Worm (Caenorhabditis elegans) whole organism, L4 larva: ENCODE data around the gene rps-12.

ENCODE experiments used
- F37D6.2 ChIP-seq: sonication (generic microtip); optimal IDR thresholded peaks from 2 replicates; lab custom pipeline; 2016; ENCODE audit warnings: mild to moderate bottlenecking, missing genetic modification characterization, missing compliant biosample characterization
- T26A8.4 ChIP-seq: fragments of 200-800 bp; sonication (Bioruptor generic); IDR thresholded peaks from 2 replicates; pipeline ENCODE4 v1.3.6; 2022; ENCODE audit warnings: missing genetic modification characterization, missing compliant biosample characterization
- Y105C5A.15 ChIP-seq: fragments of 200-800 bp; sonication (Bioruptor generic); IDR thresholded peaks from 2 replicates; pipeline ENCODE4 v1.3.6; 2022; ENCODE audit warnings: missing genetic modification characterization, missing compliant biosample characterization
- Y48G9A.11 ChIP-seq: fragments of 200-800 bp; sonication (Bioruptor generic); IDR thresholded peaks from 2 replicates; pipeline ENCODE4 v1.3.6; 2022; ENCODE audit warnings: missing genetic modification reagents, missing genetic modification characterization, missing compliant biosample characterization
- Y75B8A.6 ChIP-seq: fragments of 200-800 bp; sonication (Bioruptor generic); IDR thresholded peaks from 2 replicates; pipeline ENCODE4 v1.3.6; 2022; ENCODE audit warnings: missing genetic modification reagents, missing genetic modification characterization, missing compliant biosample characterization
- ZK546.5 ChIP-seq, 2 experiments: sonication (generic microtip); optimal IDR thresholded peaks; 2 replicates each; lab custom pipeline; 2017; ENCODE audit warnings: missing biosample characterization in 2 of 2, missing genetic modification characterization in 2 of 2
- aha-1 ChIP-seq: fragments of 150-350 bp; peaks from one replicate; lab custom pipeline; 2014; ENCODE audit warnings: missing biosample characterization, missing genetic modification characterization
- ces-1 ChIP-seq: fragments of 150-350 bp; sonication (generic microtip); optimal IDR thresholded peaks from 4 replicates; lab custom pipeline; 2014; ENCODE audit warnings: missing biosample characterization, missing genetic modification reagents, missing genetic modification characterization
- daf-12 ChIP-seq: fragments of 150-350 bp; optimal IDR thresholded peaks from 2 replicates; lab custom pipeline; 2014; ENCODE audit warnings: missing biosample characterization, missing genetic modification reagents, missing genetic modification characterization
- fkh-10 ChIP-seq: fragments of 150-350 bp; optimal IDR thresholded peaks from 2 replicates; lab custom pipeline; 2014; ENCODE audit warnings: missing biosample characterization, missing genetic modification reagents, missing genetic modification characterization
- jun-1 ChIP-seq: fragments of 150-350 bp; optimal IDR thresholded peaks from 2 replicates; lab custom pipeline; 2014; ENCODE audit warnings: missing biosample characterization, missing genetic modification reagents, missing genetic modification characterization
- lim-7 ChIP-seq: fragments of 200-800 bp; sonication (Bioruptor generic); IDR thresholded peaks from 2 replicates; pipeline ENCODE4 v1.3.6; 2022; ENCODE audit warnings: missing genetic modification characterization, missing compliant biosample characterization
- lsy-2 ChIP-seq, 2 experiments: fragments of 150-350 bp in 1 of 2; sonication (generic microtip) in 1 of 2; optimal IDR thresholded peaks; 2 replicates each; lab custom pipeline; 2014 to 2017; ENCODE audit warnings: missing biosample characterization in 2 of 2, missing genetic modification characterization in 2 of 2
- nhr-25 ChIP-seq: sonication (generic microtip); optimal IDR thresholded peaks from 2 replicates; lab custom pipeline; 2017; ENCODE audit warnings: missing genetic modification characterization, mild to moderate bottlenecking, missing compliant biosample characterization, antibody characterized with exemption, moderate library complexity, borderline replicate concordance; ENCODE audit not compliant: insufficient read depth
- nhr-28 ChIP-seq: fragments of 150-350 bp; optimal IDR thresholded peaks from 2 replicates; lab custom pipeline; 2014; ENCODE audit warnings: missing biosample characterization, missing genetic modification characterization
- nhr-48 ChIP-seq: sonication (generic microtip); optimal IDR thresholded peaks from 2 replicates; lab custom pipeline; 2016; ENCODE audit warnings: mild to moderate bottlenecking, missing genetic modification characterization, missing compliant biosample characterization
- pha-4 ChIP-seq, 2 experiments: fragments of 150-350 bp in 1 of 2; fragments of 200-800 bp in 1 of 2; sonication (Bioruptor generic) in 1 of 2; IDR thresholded peaks in 1 of 2; optimal IDR thresholded peaks in 1 of 2; 2 replicates each; pipeline versions ENCODE4 v1.3.6 to Lab custom; 2014 to 2022; ENCODE audit warnings: missing genetic modification characterization in 2 of 2, missing genetic modification reagents in 2 of 2, missing biosample characterization in 1 of 2, missing compliant biosample characterization in 1 of 2
- tra-1 ChIP-seq: fragments of 200-800 bp; sonication (Bioruptor generic); IDR thresholded peaks from 2 replicates; pipeline ENCODE4 v1.3.6; 2022; ENCODE audit warnings: missing genetic modification reagents, missing genetic modification characterization, missing compliant biosample characterization
- unc-130 ChIP-seq: sonication (generic microtip); optimal IDR thresholded peaks from 2 replicates; lab custom pipeline; 2016; ENCODE audit warnings: missing genetic modification reagents, missing genetic modification characterization, missing compliant biosample characterization
- unc-62 ChIP-seq, 3 experiments: fragments of 150-350 bp in 1 of 3; sonication (generic microtip); optimal IDR thresholded peaks in 2 of 3; peaks in 1 of 3; 1 replicate in 1 of 3; 2 replicates in 2 of 3; lab custom pipeline; 2014 to 2017; ENCODE audit warnings: missing biosample characterization in 3 of 3, missing genetic modification characterization in 3 of 3, missing genetic modification reagents in 3 of 3, missing genotype in 1 of 3

rps-12 gene

ce11 chrIII:5727827-5728226 is 48.7 kb downstream of the rps-12 start, which contains the start of gene egg-1 (continued):
- no peak for TF ChIP-seq pha-4 (GFP tag; IDR thresholded peaks at IDR 0.05; lab: Robert Waterston, UW)
- TF ChIP-seq pha-4 (tag; optimal IDR thresholded peaks at IDR 0.05; lab: Kevin White, UChicago), result no peak
- no peak for TF ChIP-seq ces-1 (GFP tag; lab: Kevin White, UChicago)
- TF ChIP-seq Y75B8A.6 (GFP tag; lab: Robert Waterston, UW), result no peak
- TF ChIP-seq unc-130 (GFP tag; lab: Kevin White, UChicago), result peak; percentile 85
- no peak for TF ChIP-seq fkh-10 (GFP tag; lab: Kevin White, UChicago)
- peak; percentile 40 for TF ChIP-seq aha-1 (tag; lab: Kevin White, UChicago)
- TF ChIP-seq tra-1 (GFP tag; lab: Robert Waterston, UW), result no peak
- TF ChIP-seq T26A8.4 (GFP tag; lab: Robert Waterston, UW), result no peak
- no peak for TF ChIP-seq unc-62 (GFP tag; optimal IDR thresholded peaks at IDR 0.05 in 1 of 2; lab: Kevin White, UChicago)
- no peak for TF ChIP-seq unc-62 (tag; optimal IDR thresholded peaks at IDR 0.05; lab: Kevin White, UChicago)
- TF ChIP-seq nhr-25 (tag; lab: Kevin White, UChicago), result no peak
- no peak for TF ChIP-seq Y105C5A.15 (GFP tag; lab: Robert Waterston, UW)
- TF ChIP-seq nhr-48, result no peak
- TF ChIP-seq F37D6.2 (tag; lab: Kevin White, UChicago), result no peak
- no peak for TF ChIP-seq jun-1 (tag; lab: Kevin White, UChicago)
- TF ChIP-seq lsy-2 (tag; optimal IDR thresholded peaks at IDR 0.05; lab: Kevin White, UChicago), result no peak
- no peak for TF ChIP-seq daf-12 (tag; lab: Kevin White, UChicago)

ce11 chrIII:5729367-5729766 is 50.3 kb downstream of the rps-12 start:
- no peak for TF ChIP-seq lim-7 (GFP tag; lab: Robert Waterston, UW)
- no peak for TF ChIP-seq ZK546.5 (tag; optimal IDR thresholded peaks at IDR 0.05; lab: Kevin White, UChicago)
- no peak for TF ChIP-seq Y48G9A.11 (GFP tag; lab: Robert Waterston, UW)
- TF ChIP-seq nhr-28, result no peak
- peak; percentile 93 for TF ChIP-seq aha-1 (tag; lab: Kevin White, UChicago)
- TF ChIP-seq unc-62 (GFP tag; optimal IDR thresholded peaks at IDR 0.05 in 1 of 2; lab: Kevin White, UChicago), result no peak
- no peak for TF ChIP-seq unc-62 (tag; optimal IDR thresholded peaks at IDR 0.05; lab: Kevin White, UChicago)
